Fruit fly (Drosophila melanogaster) whole organism, embryonic: Measurements from ENCODE around the gene CG43401.

Experiments used
- B-H2 ChIP-seq: fragments of 200-800 bp; sonication (Bioruptor generic); optimal IDR thresholded peaks from 2 replicates; lab custom pipeline; 2018; ENCODE audit warnings: missing biosample characterization, mild to moderate bottlenecking, missing genetic modification characterization
- BtbVII ChIP-seq: fragments of 200-800 bp; sonication (Bioruptor generic); optimal IDR thresholded peaks from 3 replicates; lab custom pipeline; 2017; ENCODE audit warnings: missing biosample characterization, mild to moderate bottlenecking, missing genetic modification characterization
- CG10462 ChIP-seq: fragments of 200-800 bp; sonication (Bioruptor generic); optimal IDR thresholded peaks from 2 replicates; lab custom pipeline; 2016; ENCODE audit warnings: missing biosample characterization, missing genetic modification characterization
- CG12744 ChIP-seq: fragments of 200-800 bp; sonication (Bioruptor generic); optimal IDR thresholded peaks from 2 replicates; lab custom pipeline; 2016; ENCODE audit warnings: missing biosample characterization, missing genetic modification characterization
- CG15696 ChIP-seq: fragments of 200-800 bp; sonication (Bioruptor generic); optimal IDR thresholded peaks from 2 replicates; lab custom pipeline; 2019; ENCODE audit warnings: missing biosample characterization, mild to moderate bottlenecking, missing genetic modification characterization, moderate library complexity
- CG17912 ChIP-seq: fragments of 200-800 bp; sonication (Bioruptor generic); optimal IDR thresholded peaks from 2 replicates; lab custom pipeline; 2018; ENCODE audit warnings: missing biosample characterization, mild to moderate bottlenecking, missing genetic modification characterization
- CG3065 ChIP-seq: fragments of 200-800 bp; sonication (Bioruptor generic); optimal IDR thresholded peaks from 2 replicates; lab custom pipeline; 2016; ENCODE audit warnings: missing biosample characterization, missing genetic modification characterization
- CG32772 ChIP-seq: fragments of 200-800 bp; sonication (Bioruptor generic); IDR thresholded peaks from 2 replicates; pipeline ENCODE4 v1.3.6; 2022; ENCODE audit warnings: missing biosample characterization, missing genetic modification characterization
- CG6813 ChIP-seq: fragments of 200-800 bp; sonication (Bioruptor generic); optimal IDR thresholded peaks from 2 replicates; lab custom pipeline; 2017; ENCODE audit warnings: missing biosample characterization, missing genetic modification characterization, mild to moderate bottlenecking, moderate library complexity, missing genetic modification reagents
- Dip3 ChIP-seq: fragments of 200-800 bp; sonication (Bioruptor generic); optimal IDR thresholded peaks from 3 replicates; lab custom pipeline; 2016; ENCODE audit warnings: missing biosample characterization, missing genetic modification characterization
- Doc3 ChIP-seq: fragments of 200-800 bp; sonication (Bioruptor generic); IDR thresholded peaks from 3 replicates; pipeline ENCODE4 v1.3.6; 2022; ENCODE audit warnings: missing biosample characterization, missing genetic modification characterization; ENCODE audit not compliant: partially characterized antibody
- E2f2 ChIP-seq: fragments of 200-800 bp; sonication (Bioruptor generic); IDR thresholded peaks from 2 replicates; pipeline ENCODE4 v1.3.6; 2022; ENCODE audit warnings: missing biosample characterization, missing genetic modification characterization
- HLHmδ ChIP-seq: fragments of 200-800 bp; sonication (Bioruptor generic); optimal IDR thresholded peaks from 2 replicates; lab custom pipeline; 2018; ENCODE audit warnings: missing biosample characterization, mild to moderate bottlenecking, missing genetic modification characterization, moderate library complexity
- Kr ChIP-seq: fragments of 200-800 bp; sonication (Bioruptor generic); optimal IDR thresholded peaks from 2 replicates; lab custom pipeline; 2017; ENCODE audit warnings: missing biosample characterization, mild to moderate bottlenecking, missing genetic modification characterization
- MESR4 ChIP-seq: fragments of 200-800 bp; sonication (Bioruptor generic); optimal IDR thresholded peaks from 2 replicates; lab custom pipeline; 2018; ENCODE audit warnings: missing biosample characterization, mild to moderate bottlenecking, missing genetic modification characterization, moderate library complexity
- NC2β ChIP-seq: fragments of 200-800 bp; sonication (Bioruptor generic); optimal IDR thresholded peaks from 2 replicates; lab custom pipeline; 2016; ENCODE audit warnings: missing biosample characterization, missing genetic modification characterization
- Ravus ChIP-seq: fragments of 200-800 bp; sonication (Bioruptor generic); IDR thresholded peaks from 2 replicates; pipeline ENCODE4 v1.3.6; 2022; ENCODE audit warnings: missing biosample characterization, missing genetic modification characterization
- Rx ChIP-seq: fragments of 200-800 bp; sonication (Bioruptor generic); IDR thresholded peaks from 2 replicates; pipeline ENCODE4 v1.3.6; 2022; ENCODE audit warnings: missing biosample characterization, missing genetic modification characterization
- Sry-δ ChIP-seq: fragments of 200-800 bp; sonication (Bioruptor generic); optimal IDR thresholded peaks from 2 replicates; lab custom pipeline; 2016; ENCODE audit warnings: missing biosample characterization, missing genetic modification characterization
- ac ChIP-seq: fragments of 200-800 bp; sonication (Bioruptor generic); optimal IDR thresholded peaks from 3 replicates; lab custom pipeline; 2017; ENCODE audit warnings: missing biosample characterization, mild to moderate bottlenecking, missing genetic modification characterization
- ap ChIP-seq: fragments of 200-800 bp; sonication (Bioruptor generic); IDR thresholded peaks from 2 replicates; pipeline ENCODE4 v1.3.6; 2022; ENCODE audit warnings: missing biosample characterization, missing genetic modification characterization
- chm ChIP-seq: fragments of 200-800 bp; sonication (Bioruptor generic); IDR thresholded peaks from 2 replicates; pipeline ENCODE4 v1.3.6; 2022; ENCODE audit warnings: missing biosample characterization, missing genetic modification characterization
- ci ChIP-seq: fragments of 200-800 bp; sonication (Bioruptor generic); IDR thresholded peaks from 3 replicates; pipeline ENCODE4 v1.3.6; 2022; ENCODE audit warnings: missing biosample characterization, missing genetic modification characterization
- dimm ChIP-seq: fragments of 200-800 bp; sonication (Bioruptor generic); IDR thresholded peaks from 2 replicates; pipeline ENCODE4 v1.3.6; 2022; ENCODE audit warnings: missing biosample characterization, missing genetic modification characterization
- fru ChIP-seq: fragments of >200 bp; optimal IDR thresholded peaks from 2 replicates; lab custom pipeline; 2017
- grn ChIP-seq: fragments of 200-800 bp; sonication (Bioruptor generic); optimal IDR thresholded peaks from 3 replicates; lab custom pipeline; 2017; ENCODE audit warnings: missing biosample characterization, missing genetic modification characterization
- gsb-n ChIP-seq: fragments of 200-800 bp; sonication (Bioruptor generic); optimal IDR thresholded peaks from 3 replicates; lab custom pipeline; 2018; ENCODE audit warnings: missing biosample characterization, mild to moderate bottlenecking, missing genetic modification characterization
- kni ChIP-seq: fragments of 200-800 bp; sonication (Bioruptor generic); optimal IDR thresholded peaks from 3 replicates; lab custom pipeline; 2017; ENCODE audit warnings: mild to moderate bottlenecking, missing biosample characterization, missing genetic modification reagents, missing genetic modification characterization
- luna ChIP-seq: fragments of 200-800 bp; sonication (Bioruptor generic); optimal IDR thresholded peaks from 2 replicates; lab custom pipeline; 2016; ENCODE audit warnings: missing biosample characterization, missing genetic modification characterization
- otp ChIP-seq: fragments of 200-800 bp; sonication (Bioruptor generic); IDR thresholded peaks from 3 replicates; pipeline ENCODE4, ENCODE4 v1.3.6; 2022; ENCODE audit warnings: missing biosample characterization, missing genetic modification characterization
- salm ChIP-seq: fragments of 200-800 bp; sonication (Bioruptor generic); optimal IDR thresholded peaks from 2 replicates; lab custom pipeline; 2018; ENCODE audit warnings: missing biosample characterization, mild to moderate bottlenecking, missing genetic modification characterization
- sc ChIP-seq, 3 experiments: fragments of >200 bp in 2 of 3; fragments of 200-800 bp in 1 of 3; sonication (Bioruptor generic) in 1 of 3; optimal IDR thresholded peaks; 2 replicates in 2 of 3; 3 replicates in 1 of 3; lab custom pipeline; 2017; ENCODE audit warnings: mild to moderate bottlenecking in 1 of 3, missing biosample characterization in 1 of 3, missing genetic modification characterization in 1 of 3, missing genetic modification reagents in 1 of 3
- schlank ChIP-seq: fragments of 200-800 bp; sonication (Bioruptor generic); optimal IDR thresholded peaks from 2 replicates; lab custom pipeline; 2018; ENCODE audit warnings: missing biosample characterization, mild to moderate bottlenecking, missing genetic modification characterization
- sna ChIP-seq: fragments of 200-800 bp; sonication (Bioruptor generic); IDR thresholded peaks from 2 replicates; pipeline ENCODE4 v1.3.6; 2022; ENCODE audit warnings: missing biosample characterization, missing genetic modification characterization; ENCODE audit not compliant: partially characterized antibody
- sqz ChIP-seq: fragments of 200-800 bp; sonication (Bioruptor generic); optimal IDR thresholded peaks from 3 replicates; lab custom pipeline; 2018; ENCODE audit warnings: missing biosample characterization, mild to moderate bottlenecking, missing genetic modification characterization
- tll ChIP-seq, 2 experiments: fragments of 200-800 bp in 1 of 2; fragments of >200 bp in 1 of 2; sonication (Bioruptor generic) in 1 of 2; optimal IDR thresholded peaks; 2 replicates each; lab custom pipeline; 2017 to 2019; ENCODE audit warnings: missing biosample characterization in 2 of 2, missing genetic modification characterization in 2 of 2, mild to moderate bottlenecking in 1 of 2, moderate library complexity in 1 of 2
- tx ChIP-seq: fragments of 200-800 bp; sonication (Bioruptor generic); optimal IDR thresholded peaks from 2 replicates; lab custom pipeline; 2016; ENCODE audit warnings: missing biosample characterization, missing genetic modification characterization
- yki ChIP-seq: fragments of >200 bp; optimal IDR thresholded peaks from 3 replicates; lab custom pipeline; 2018

CG43401 gene

dm6 chr2L:1447652-1448051, 19.4 kb downstream of the CG43401 start (continued):
- TF ChIP-seq CG10462 (GFP tag; lab: Kevin White, UChicago) (no peak), schlank (tag; lab: Kevin White, UChicago) (no peak), CG3065 (GFP tag; lab: Kevin White, UChicago) (no peak), E2f2 (no peak), Ravus (GFP tag; lab: Robert Waterston, UW) (no peak)

DNA sequence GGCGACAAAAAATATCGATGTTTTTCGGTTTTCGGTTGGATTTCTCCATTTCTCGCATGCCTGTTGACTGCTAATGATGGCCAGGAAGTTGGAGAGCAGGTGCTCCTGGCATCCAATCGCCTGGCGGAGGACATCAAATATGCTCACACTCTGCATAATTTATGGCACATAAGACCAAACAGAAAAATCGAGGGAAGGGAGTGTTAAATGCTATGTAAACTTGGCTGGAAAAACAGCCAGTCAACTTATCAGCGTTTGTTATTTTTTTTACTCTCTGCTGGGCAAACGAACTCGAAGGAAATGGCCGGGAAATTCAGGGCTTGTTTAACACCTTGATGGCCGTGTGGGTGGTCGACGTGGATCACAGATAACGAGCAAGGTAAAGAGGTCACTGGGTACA, 19.9 kb downstream of the CG43401 start:
- TF ChIP-seq E2f2, result no peak
- TF ChIP-seq B-H2 (GFP tag; lab: Kevin White, UChicago), result no peak
- TF ChIP-seq ap (GFP tag; lab: Robert Waterston, UW), result no peak
- no peak for TF ChIP-seq fru (lab: Kevin White, UChicago)
- no peak for TF ChIP-seq Sry-δ (GFP tag; lab: Kevin White, UChicago)
- no peak for TF ChIP-seq Dip3 (GFP tag; lab: Kevin White, UChicago)
- TF ChIP-seq Doc3 (GFP tag; lab: Robert Waterston, UW), result no peak
- peak; percentile 5 for TF ChIP-seq salm (tag; lab: Kevin White, UChicago)
- no peak for TF ChIP-seq dimm (GFP tag; lab: Robert Waterston, UW)
- no peak for TF ChIP-seq tx (GFP tag; lab: Kevin White, UChicago)
- TF ChIP-seq ac, result peak; percentile 67
- TF ChIP-seq sqz (GFP tag; lab: Kevin White, UChicago), result peak; percentile 26
- TF ChIP-seq gsb-n (tag; lab: Kevin White, UChicago), result peak; percentile 18
- TF ChIP-seq HLHmδ (GFP tag; lab: Kevin White, UChicago), result no peak
- TF ChIP-seq Kr (GFP tag; lab: Kevin White, UChicago), result peak; percentile 54
- no peak for TF ChIP-seq sna (GFP tag; lab: Robert Waterston, UW)
- TF ChIP-seq chm (GFP tag; lab: Robert Waterston, UW), result peak; percentile 47; the same call in 1 of the 2 replicates
- no peak for TF ChIP-seq sc (optimal IDR thresholded peaks at IDR 0.05; lab: Kevin White, UChicago)
- TF ChIP-seq sc (GFP tag; optimal IDR thresholded peaks at IDR 0.05; lab: Kevin White, UChicago), result peak; percentile 8
- TF ChIP-seq grn, result no peak
- TF ChIP-seq NC2β (GFP tag; lab: Kevin White, UChicago), result no peak
- TF ChIP-seq MESR4 (GFP tag; lab: Kevin White, UChicago), result no peak
- 0 out of 3 replicates have a peak, but pooled peaks have one; percentile 1 for TF ChIP-seq ci (GFP tag; lab: Robert Waterston, UW)
- peak; percentile 49 for TF ChIP-seq CG6813 (GFP tag; lab: Kevin White, UChicago)
- peak; percentile 29 for TF ChIP-seq kni (GFP tag; lab: Kevin White, UChicago)
- no peak for TF ChIP-seq CG17912
- TF ChIP-seq Rx (GFP tag; lab: Robert Waterston, UW), result no peak
- TF ChIP-seq yki (lab: Kevin White, UChicago), result no peak
- peak; percentile 29; the same call in 1 of the 3 replicates for TF ChIP-seq otp (GFP tag; lab: Robert Waterston, UW)
- peak in 1 of 2 experiments; percentile 90 for TF ChIP-seq tll (GFP tag; optimal IDR thresholded peaks at IDR 0.05; lab: Kevin White, UChicago)
- TF ChIP-seq luna, result no peak
- TF ChIP-seq CG15696 (tag; lab: Kevin White, UChicago), result peak; percentile 51
- no peak for TF ChIP-seq BtbVII (GFP tag; lab: Kevin White, UChicago)
- no peak for TF ChIP-seq CG32772
- TF ChIP-seq CG12744 (GFP tag; lab: Kevin White, UChicago), result no peak
